Worm (Caenorhabditis elegans): ENCODE measurements around the gene C47E12.14.

Gene C47E12.14

DNA sequence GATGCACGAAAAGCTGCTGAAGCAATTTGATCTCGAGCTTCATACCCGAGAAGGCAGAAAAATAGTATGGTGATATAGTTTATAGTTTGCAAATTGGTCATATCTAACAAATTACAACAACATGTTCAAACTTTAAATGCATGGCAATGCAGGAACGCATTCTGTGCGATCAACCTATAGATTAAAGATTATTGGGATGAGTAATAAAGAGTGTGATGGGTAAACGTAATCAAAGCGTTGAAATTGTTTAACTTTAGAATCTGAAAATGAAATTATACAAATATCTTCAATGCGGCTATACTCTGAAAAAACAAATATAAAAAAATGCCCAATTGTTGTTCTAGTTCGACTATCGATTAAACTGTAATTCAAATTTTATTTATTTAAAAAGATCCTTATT, at the start of gene C47E12.14:
TSS of gene C47E12.14 (minus strand) at position 101 of the 400 bp plus-strand sequence.
- TF ChIP-seq lir-1 (GFP tag; conservative IDR thresholded peaks at IDR 0.05) = no peak
- no peak for TF ChIP-seq lin-26 (GFP tag; IDR thresholded peaks at IDR 0.05)
- no peak for TF ChIP-seq attf-5 (GFP tag; optimal IDR thresholded peaks at IDR 0.05)
- TF ChIP-seq bed-2 (GFP tag; IDR thresholded peaks at IDR 0.05) = no peak
- TF ChIP-seq ztf-25 (GFP tag; IDR thresholded peaks at IDR 0.05) = no peak
- no peak for TF ChIP-seq nhr-27 (tag; optimal IDR thresholded peaks at IDR 0.05)
- no peak for TF ChIP-seq F10E7.11 (tag; optimal IDR thresholded peaks at IDR 0.05)
- no peak for TF ChIP-seq attf-3 (GFP tag; conservative IDR thresholded peaks at IDR 0.05)
- TF ChIP-seq F33H1.4 (GFP tag; IDR thresholded peaks at IDR 0.05) = no peak
- no peak for TF ChIP-seq T26A5.8 (tag; optimal IDR thresholded peaks at IDR 0.05)
- TF ChIP-seq ccch-3 (GFP tag; optimal IDR thresholded peaks at IDR 0.05) = no peak

DNA sequence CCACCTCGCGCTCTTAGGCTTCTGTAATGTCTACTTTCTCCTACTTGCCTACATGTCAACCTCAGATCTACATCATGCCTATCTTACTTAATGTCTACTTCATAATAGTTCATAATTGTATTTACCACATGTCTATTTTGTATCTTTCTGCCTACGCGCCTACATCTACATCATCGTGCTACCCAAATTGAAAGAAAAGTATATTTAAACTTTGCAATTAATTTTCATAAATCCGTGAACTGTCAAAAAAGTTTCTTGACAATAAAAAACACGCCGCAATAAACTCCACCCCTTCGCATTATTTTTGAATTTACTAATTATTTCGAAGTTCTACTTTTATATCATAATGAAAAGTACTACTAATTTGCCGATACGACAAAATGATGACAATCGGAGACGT, 46.8 kb upstream of the C47E12.14 start, which contains the start of gene F44D12.8:
TSS of gene F44D12.8 (plus strand) at position 301 of the 400 bp plus-strand sequence.
- TF ChIP-seq pha-4 (tag; optimal IDR thresholded peaks at IDR 0.05) = no peak
- no peak for TF ChIP-seq ceh-40 (GFP tag; IDR thresholded peaks at IDR 0.05)
- TF ChIP-seq chd-7 (tag; optimal IDR thresholded peaks at IDR 0.05) = no peak

DNA sequence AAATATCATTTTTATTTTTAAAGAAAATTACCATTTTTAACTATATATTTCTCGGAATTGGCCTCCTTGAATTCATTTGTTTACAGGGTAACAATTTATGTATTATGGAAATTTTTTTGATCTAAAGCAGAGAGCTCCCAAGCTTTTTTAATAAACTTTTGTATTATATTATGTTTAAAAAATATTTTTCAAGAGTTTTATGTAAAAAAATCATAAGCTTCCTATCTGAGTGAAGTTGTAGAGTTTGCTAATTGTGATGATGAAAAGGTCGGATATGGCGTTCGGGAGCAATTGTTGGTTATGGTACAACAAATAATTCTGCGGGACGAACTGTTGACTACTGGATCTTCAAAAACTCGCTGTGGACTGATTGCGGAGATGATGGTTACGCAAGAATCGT, 45.1 kb upstream of the C47E12.14 start, which contains the start of gene F44D12.19:
TSS of gene F44D12.19 (plus strand) at position 301 of the 400 bp plus-strand sequence.
- TF ChIP-seq zim-3 (tag; optimal IDR thresholded peaks at IDR 0.05) (no peak), bed-2 (GFP tag; IDR thresholded peaks at IDR 0.05) (no peak), tbx-9 (tag; optimal IDR thresholded peaks at IDR 0.05; ENCODE audit: borderline replicate concordance) (no peak), egrh-3 (GFP tag; IDR thresholded peaks at IDR 0.05) (no peak), F22D6.2 (tag; optimal IDR thresholded peaks at IDR 0.05) (no peak), nfya-2 (GFP tag; IDR thresholded peaks at IDR 0.05) (no peak), dpff-1 (tag; optimal IDR thresholded peaks at IDR 0.05) (no peak), ceh-100 (GFP tag; IDR thresholded peaks at IDR 0.05) (no peak), hmg-1.2 (GFP tag; IDR thresholded peaks at IDR 0.05) (no peak), tlf-1 (GFP tag; optimal IDR thresholded peaks at IDR 0.05) (no peak), cebp-1 (GFP tag; IDR thresholded peaks at IDR 0.05) (no peak), cebp-1 (tag; optimal IDR thresholded peaks at IDR 0.05) (no peak), hlh-12 (tag; optimal IDR thresholded peaks at IDR 0.05) (no peak), lir-1 (GFP tag; conservative IDR thresholded peaks at IDR 0.05) (no peak), Y53G8AR.9 (GFP tag; conservative IDR thresholded peaks at IDR 0.05) (no peak), egl-44 (GFP tag; IDR thresholded peaks at IDR 0.05) (no peak), let-526 (GFP tag; IDR thresholded peaks at IDR 0.05) (no peak), bed-1 (GFP tag; IDR thresholded peaks at IDR 0.05) (no peak)

DNA sequence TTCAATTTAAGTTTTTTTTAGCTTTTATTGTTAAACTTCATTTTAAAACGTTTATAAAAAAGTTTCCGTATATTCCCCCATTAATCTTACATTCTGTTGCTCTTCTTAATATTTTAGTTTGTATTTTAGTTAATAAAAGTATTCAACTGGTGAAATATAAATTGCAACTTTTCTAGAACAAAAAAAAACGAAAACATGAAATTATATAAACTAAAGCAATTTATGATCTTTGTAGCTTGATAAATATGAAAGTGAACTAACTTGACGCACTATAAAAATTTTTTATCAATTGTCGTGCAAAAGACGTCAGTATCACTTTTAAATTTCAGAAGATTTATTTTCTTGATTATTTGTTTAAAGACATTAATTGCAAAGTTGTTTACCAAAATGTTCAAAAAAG, 41.4 kb upstream of the C47E12.14 start, which contains the start of gene F44D12.2:
TSS of gene F44D12.2 (minus strand) at position 101 of the 400 bp plus-strand sequence.
- TF ChIP-seq zim-3 (tag; optimal IDR thresholded peaks at IDR 0.05) (no peak), tlf-1 (GFP tag; optimal IDR thresholded peaks at IDR 0.05) (no peak), him-1 (tag; optimal IDR thresholded peaks at IDR 0.05) (no peak), hlh-12 (tag; optimal IDR thresholded peaks at IDR 0.05) (no peak), B0035.1 (tag; optimal IDR thresholded peaks at IDR 0.05) (no peak), nfya-1 (tag; optimal IDR thresholded peaks at IDR 0.05; ENCODE audit: borderline replicate concordance, insufficient read depth) (no peak)

DNA sequence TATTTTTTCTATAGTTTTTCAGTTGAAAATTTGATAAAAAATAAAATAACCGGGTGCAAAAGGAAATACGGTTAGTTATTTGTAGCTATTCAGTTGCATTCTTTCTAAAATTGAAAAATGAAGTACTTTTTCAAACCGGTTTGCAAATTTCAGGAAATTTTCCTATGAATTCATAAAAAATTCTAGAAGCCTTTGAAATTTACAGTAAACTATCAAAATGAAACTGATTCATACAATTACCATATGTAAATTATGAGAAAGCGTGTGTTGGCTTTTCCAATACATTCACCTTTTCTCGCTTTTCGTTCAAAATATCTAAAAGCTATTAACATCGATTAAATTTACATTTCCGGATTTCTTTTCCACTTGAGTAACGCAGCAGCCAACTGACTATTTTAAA, 40.8 kb upstream of the C47E12.14 start, which contains the start of gene ent-7:
TSS of gene ent-7 (plus strand) at position 301 of the 400 bp plus-strand sequence.
- TF ChIP-seq F23B12.7 (tag; optimal IDR thresholded peaks at IDR 0.05; ENCODE audit: insufficient read depth) = no peak
- no peak for TF ChIP-seq egl-44 (GFP tag; IDR thresholded peaks at IDR 0.05)
- TF ChIP-seq ztf-3 (GFP tag; optimal IDR thresholded peaks at IDR 0.05) = no peak
- no peak for TF ChIP-seq unc-62 (GFP tag; optimal IDR thresholded peaks at IDR 0.05)
- TF ChIP-seq nfya-1 (tag; optimal IDR thresholded peaks at IDR 0.05; ENCODE audit: borderline replicate concordance, insufficient read depth) = no peak
- no peak for TF ChIP-seq attf-6 (GFP tag; IDR thresholded peaks at IDR 0.05)
- TF ChIP-seq zim-3 (tag; optimal IDR thresholded peaks at IDR 0.05) = no peak
- no peak for TF ChIP-seq unc-130 (GFP tag; optimal IDR thresholded peaks at IDR 0.05)
- no peak for TF ChIP-seq attf-3 (GFP tag; conservative IDR thresholded peaks at IDR 0.05)
- TF ChIP-seq F33H1.4 (GFP tag; IDR thresholded peaks at IDR 0.05) = no peak
- no peak for TF ChIP-seq lin-26 (GFP tag; IDR thresholded peaks at IDR 0.05)
- TF ChIP-seq lir-1 (GFP tag; conservative IDR thresholded peaks at IDR 0.05) = no peak
- TF ChIP-seq F52B5.7 (tag; optimal IDR thresholded peaks at IDR 0.05) = no peak
- no peak for TF ChIP-seq T26A5.8 (tag; optimal IDR thresholded peaks at IDR 0.05)
- TF ChIP-seq F39B2.1 (GFP tag; IDR thresholded peaks at IDR 0.05) = no peak

All from whole organism, young adult.